Worm (Caenorhabditis elegans): ENCODE measurements around the gene F10D2.8.

Gene F10D2.8

ce11 chrV:7130974-7131373, 19.5 kb downstream of the F10D2.8 start, which contains the start of gene srx-36:
srx-36 (minus strand) TSS chrV:7131074.
- TF ChIP-seq K09A11.1 (tag; optimal IDR thresholded peaks at IDR 0.05; ENCODE audit: insufficient read depth) (no peak), npax-4 (tag; optimal IDR thresholded peaks at IDR 0.05) (no peak)

ce11 chrV:7129460-7129859, 21.1 kb downstream of the F10D2.8 start, which contains the start of gene T01C4.8:
T01C4.8 (minus strand) TSS chrV:7129560.
- TF ChIP-seq ceh-14 (tag; optimal IDR thresholded peaks at IDR 0.05) (no peak), ceh-18 (tag; optimal IDR thresholded peaks at IDR 0.05) (no peak), unc-55 (GFP tag; optimal IDR thresholded peaks at IDR 0.05) (no peak)

- TF ChIP-seq ceh-19 (GFP tag; optimal IDR thresholded peaks at IDR 0.05) (no peak), hlh-8 (tag; optimal IDR thresholded peaks at IDR 0.05) (no peak), fkh-10 (GFP tag; optimal IDR thresholded peaks at IDR 0.05) (no peak), K02D7.2 (tag; optimal IDR thresholded peaks at IDR 0.05) (no peak), ttx-3 (tag; optimal IDR thresholded peaks at IDR 0.05) (no peak), ceh-9 (tag; optimal IDR thresholded peaks at IDR 0.05) (no peak), ahr-1 (tag; optimal IDR thresholded peaks at IDR 0.05) (no peak), nhr-11 (tag; optimal IDR thresholded peaks at IDR 0.05) (no peak), pqm-1 (tag; optimal IDR thresholded peaks at IDR 0.05) (no peak), ceh-22 (tag; optimal IDR thresholded peaks at IDR 0.05) (no peak), sox-2 (GFP tag; IDR thresholded peaks at IDR 0.05) (no peak), ztf-16 (tag; optimal IDR thresholded peaks at IDR 0.05) (no peak), madf-2 (tag; optimal IDR thresholded peaks at IDR 0.05) (no peak), lin-11 (tag; optimal IDR thresholded peaks at IDR 0.05) (no peak), rnt-1 (tag; optimal IDR thresholded peaks at IDR 0.05) (no peak), ets-4 (tag; optimal IDR thresholded peaks at IDR 0.05) (no peak), ceh-34 (tag; optimal IDR thresholded peaks at IDR 0.05) (no peak), ama-1 (optimal IDR thresholded peaks at IDR 0.05) (no peak)
These were observed 26.5 kb downstream of the F10D2.8 start for ce11 chrV:7123979-7124378.

ce11 chrV:7123188-7123708, 27.3 kb downstream of the F10D2.8 start, which contains the start of gene lmd-5:
lmd-5 (plus strand) TSS chrV:7123658.
- TF ChIP-seq sox-4 (tag; optimal IDR thresholded peaks at IDR 0.05): no peak

- TF ChIP-seq tbx-7 (tag; optimal IDR thresholded peaks at IDR 0.05) (no peak), ceh-45 (GFP tag; IDR thresholded peaks at IDR 0.05) (no peak), ceh-48 (tag; optimal IDR thresholded peaks at IDR 0.05) (no peak), hlh-30 (tag; optimal IDR thresholded peaks at IDR 0.05; ENCODE audit: insufficient read depth) (no peak), ceh-22 (tag; optimal IDR thresholded peaks at IDR 0.05) (no peak), hlh-6 (tag; optimal IDR thresholded peaks at IDR 0.05) (no peak), pat-9 (tag; optimal IDR thresholded peaks at IDR 0.05) (no peak), hlh-13 (GFP tag; optimal IDR thresholded peaks at IDR 0.05) (no peak), pha-2 (tag; optimal IDR thresholded peaks at IDR 0.05) (no peak), mec-3 (tag; optimal IDR thresholded peaks at IDR 0.05; ENCODE audit: borderline replicate concordance) (no peak), fkh-6 (tag; optimal IDR thresholded peaks at IDR 0.05) (no peak), pros-1 (tag; optimal IDR thresholded peaks at IDR 0.05) (no peak), eyg-1 (tag; optimal IDR thresholded peaks at IDR 0.05) (no peak)
These were observed 30.3 kb downstream of the F10D2.8 start, which contains the start of gene srx-34 for ce11 chrV:7120168-7120567. srx-34 (minus strand) TSS chrV:7120268.

Measured in whole organism, late embryonic.